Worm (Caenorhabditis elegans) whole organism, young adult: ENCODE data around the gene suex-1.

Source experiments
- B0019.2 ChIP-seq: fragments of 200-800 bp; sonication (Bioruptor generic); conservative IDR thresholded peaks from 2 replicates; pipeline ENCODE4 v1.3.6; 2022; ENCODE audit warnings: missing genetic modification reagents, missing genetic modification characterization, missing compliant biosample characterization
- B0035.1 ChIP-seq: sonication (generic microtip); optimal IDR thresholded peaks from 2 replicates; lab custom pipeline; 2016; ENCODE audit warnings: missing genetic modification characterization, mild to moderate bottlenecking, missing compliant biosample characterization, missing genotype, missing genetic modification reagents
- F22D6.2 ChIP-seq: sonication (generic microtip); optimal IDR thresholded peaks from 2 replicates; lab custom pipeline; 2016; ENCODE audit warnings: mild to moderate bottlenecking, missing genetic modification characterization, missing compliant biosample characterization
- F37B4.10 ChIP-seq: fragments of 200-800 bp; sonication (Bioruptor generic); IDR thresholded peaks from 2 replicates; pipeline ENCODE4 v1.3.6; 2022; ENCODE audit warnings: missing genetic modification characterization, missing compliant biosample characterization
- F49E8.2 ChIP-seq: sonication (generic microtip); optimal IDR thresholded peaks from 3 replicates; lab custom pipeline; 2017; ENCODE audit warnings: missing genetic modification characterization, mild to moderate bottlenecking, missing compliant biosample characterization, antibody characterized with exemption, moderate library complexity; ENCODE audit not compliant: insufficient read depth
- T07F8.4 ChIP-seq: sonication (generic microtip); optimal IDR thresholded peaks from 2 replicates; lab custom pipeline; 2016; ENCODE audit warnings: mild to moderate bottlenecking, missing genetic modification characterization, moderate library complexity, missing compliant biosample characterization
- Y53G8AR.9 ChIP-seq: fragments of 200-800 bp; sonication (Bioruptor generic); conservative IDR thresholded peaks from 2 replicates; pipeline ENCODE4 v1.3.6; 2022; ENCODE audit warnings: missing genetic modification reagents, missing genetic modification characterization, missing compliant biosample characterization
- Y56A3A.18 ChIP-seq: fragments of 200-800 bp; sonication (Bioruptor generic); IDR thresholded peaks from 2 replicates; pipeline ENCODE4 v1.3.6; 2022; ENCODE audit warnings: missing genetic modification reagents, missing genetic modification characterization, missing compliant biosample characterization
- Y79H2A.3 ChIP-seq: fragments of 200-800 bp; sonication (Bioruptor generic); conservative IDR thresholded peaks from 2 replicates; pipeline ENCODE4 v1.3.6; 2022; ENCODE audit warnings: missing genetic modification reagents, missing genetic modification characterization, missing compliant biosample characterization
- aptf-2 ChIP-seq: fragments of 200-800 bp; sonication (Bioruptor generic); conservative IDR thresholded peaks from 2 replicates; pipeline ENCODE4 v1.3.6; 2022; ENCODE audit warnings: missing genetic modification reagents, missing genetic modification characterization, missing compliant biosample characterization
- athp-1 ChIP-seq: sonication (generic microtip); optimal IDR thresholded peaks from 2 replicates; lab custom pipeline; 2017; ENCODE audit warnings: mild to moderate bottlenecking, missing genetic modification characterization, missing compliant biosample characterization
- attf-3 ChIP-seq: fragments of 200-800 bp; sonication (Bioruptor generic); conservative IDR thresholded peaks from 2 replicates; pipeline ENCODE4 v1.3.6; 2022; ENCODE audit warnings: missing genetic modification reagents, missing genetic modification characterization, missing compliant biosample characterization
- bed-2 ChIP-seq: fragments of 200-800 bp; sonication (Bioruptor generic); IDR thresholded peaks from 2 replicates; pipeline ENCODE4 v1.3.6; 2022; ENCODE audit warnings: missing genetic modification reagents, missing genetic modification characterization, missing compliant biosample characterization
- ceh-100 ChIP-seq: fragments of 200-800 bp; sonication (Bioruptor generic); IDR thresholded peaks from 2 replicates; pipeline ENCODE4 v1.3.6; 2022; ENCODE audit warnings: missing genetic modification reagents, missing genetic modification characterization, missing compliant biosample characterization
- ceh-40 ChIP-seq: fragments of 200-800 bp; sonication (Bioruptor generic); IDR thresholded peaks from 2 replicates; pipeline ENCODE4 v1.3.6; 2022; ENCODE audit warnings: missing genetic modification characterization, missing compliant biosample characterization
- ceh-79 ChIP-seq: sonication (generic microtip); optimal IDR thresholded peaks from 2 replicates; lab custom pipeline; 2017; ENCODE audit warnings: mild to moderate bottlenecking, missing genetic modification characterization, missing compliant biosample characterization
- ceh-91 ChIP-seq: fragments of 200-800 bp; sonication (Bioruptor generic); IDR thresholded peaks from 2 replicates; pipeline ENCODE4 v1.3.6; 2022; ENCODE audit warnings: missing genetic modification reagents, missing genetic modification characterization, missing compliant biosample characterization
- dpl-1 ChIP-seq: fragments of 150-350 bp; optimal IDR thresholded peaks from 2 replicates; lab custom pipeline; 2014; ENCODE audit warnings: missing biosample characterization, missing genetic modification reagents, missing genetic modification characterization
- efl-1 ChIP-seq: fragments of 150-350 bp; optimal IDR thresholded peaks from 2 replicates; lab custom pipeline; 2014; ENCODE audit warnings: missing biosample characterization, missing genetic modification reagents, missing genetic modification characterization
- egl-44 ChIP-seq: fragments of 200-800 bp; sonication (Bioruptor generic); IDR thresholded peaks from 2 replicates; pipeline ENCODE4 v1.3.6; 2022; ENCODE audit warnings: missing genetic modification reagents, missing genetic modification characterization, missing compliant biosample characterization
- egrh-3 ChIP-seq: fragments of 200-800 bp; sonication (Bioruptor generic); IDR thresholded peaks from 2 replicates; pipeline ENCODE4 v1.3.6; 2022; ENCODE audit warnings: missing genetic modification reagents, missing genetic modification characterization, missing compliant biosample characterization
- gei-17 ChIP-seq: fragments of 200-800 bp; sonication (Bioruptor generic); optimal IDR thresholded peaks from 2 replicates; lab custom pipeline; 2018; ENCODE audit warnings: mild to moderate bottlenecking, missing genetic modification characterization, missing compliant biosample characterization
- him-1 ChIP-seq: sonication (generic microtip); optimal IDR thresholded peaks from 2 replicates; lab custom pipeline; 2016; ENCODE audit warnings: missing genotype, missing genetic modification reagents, missing genetic modification characterization, missing compliant biosample characterization
- hmg-1.2 ChIP-seq: fragments of 200-800 bp; sonication (Bioruptor generic); IDR thresholded peaks from 2 replicates; pipeline ENCODE4 v1.3.6; 2022; ENCODE audit warnings: missing genetic modification reagents, missing genetic modification characterization, missing compliant biosample characterization
- hmg-20 ChIP-seq: fragments of 200-800 bp; sonication (Bioruptor generic); IDR thresholded peaks from 2 replicates; pipeline ENCODE4 v1.3.6; 2022; ENCODE audit warnings: missing genetic modification reagents, missing genetic modification characterization, missing compliant biosample characterization
- hrde-1 ChIP-seq: sonication (generic microtip); optimal IDR thresholded peaks from 2 replicates; lab custom pipeline; 2016; ENCODE audit warnings: missing genetic modification characterization, mild to moderate bottlenecking, missing compliant biosample characterization, moderate library complexity, missing genotype, missing genetic modification reagents, borderline replicate concordance
- let-526 ChIP-seq: fragments of 200-800 bp; sonication (Bioruptor generic); IDR thresholded peaks from 2 replicates; pipeline ENCODE4 v1.3.6; 2022; ENCODE audit warnings: missing genetic modification reagents, missing genetic modification characterization, missing compliant biosample characterization
- let-607 ChIP-seq, 2 experiments: fragments of 200-800 bp in 1 of 2; sonication (Bioruptor generic) in 1 of 2; sonication (generic microtip) in 1 of 2; optimal IDR thresholded peaks; 2 replicates each; lab custom pipeline; 2016 to 2018; ENCODE audit warnings: mild to moderate bottlenecking in 2 of 2, missing compliant biosample characterization in 2 of 2, missing genetic modification characterization in 2 of 2, moderate library complexity in 2 of 2, missing genotype in 1 of 2
- lin-26 ChIP-seq: fragments of 200-800 bp; sonication (Bioruptor generic); IDR thresholded peaks from 2 replicates; pipeline ENCODE4 v1.3.6; 2022; ENCODE audit warnings: missing genetic modification reagents, missing genetic modification characterization, missing compliant biosample characterization
- lin-35 ChIP-seq, 3 experiments: fragments of 150-350 bp in 2 of 3; sonication (generic microtip) in 1 of 3; optimal IDR thresholded peaks; 2 replicates each; lab custom pipeline; 2014 to 2018; ENCODE audit warnings: missing biosample characterization in 3 of 3, missing genetic modification characterization in 3 of 3, missing genetic modification reagents in 3 of 3
- lin-40 ChIP-seq: sonication (generic microtip); optimal IDR thresholded peaks from 2 replicates; lab custom pipeline; 2016; ENCODE audit warnings: missing genetic modification characterization, mild to moderate bottlenecking, missing compliant biosample characterization, missing genotype, missing genetic modification reagents
- lsl-1 ChIP-seq: fragments of 200-800 bp; sonication (Bioruptor generic); optimal IDR thresholded peaks from 2 replicates; lab custom pipeline; 2018; ENCODE audit warnings: mild to moderate bottlenecking, missing genetic modification characterization, moderate library complexity, missing compliant biosample characterization
- lsy-27 ChIP-seq: sonication (generic microtip); optimal IDR thresholded peaks from 2 replicates; lab custom pipeline; 2017; ENCODE audit warnings: missing genetic modification characterization, mild to moderate bottlenecking, missing compliant biosample characterization, antibody characterized with exemption, missing genotype, borderline replicate concordance; ENCODE audit not compliant: insufficient read depth
- madf-10 ChIP-seq: sonication (generic microtip); optimal IDR thresholded peaks from 2 replicates; lab custom pipeline; 2016; ENCODE audit warnings: mild to moderate bottlenecking, missing genetic modification characterization, missing compliant biosample characterization
- mel-28 ChIP-seq: sonication (generic microtip); optimal IDR thresholded peaks from 2 replicates; lab custom pipeline; 2016; ENCODE audit warnings: borderline replicate concordance, mild to moderate bottlenecking, missing genetic modification characterization, missing compliant biosample characterization
- mes-4 ChIP-seq: sonication (generic microtip); optimal IDR thresholded peaks from 2 replicates; lab custom pipeline; 2016; ENCODE audit warnings: missing genotype, missing genetic modification characterization, missing compliant biosample characterization
- nfya-1 ChIP-seq: sonication (generic microtip); optimal IDR thresholded peaks from 2 replicates; lab custom pipeline; 2017; ENCODE audit warnings: antibody characterized with exemption, missing compliant biosample characterization, missing genetic modification characterization, borderline replicate concordance; ENCODE audit not compliant: insufficient read depth
- nfyb-1 ChIP-seq: fragments of 200-800 bp; sonication (Bioruptor generic); IDR thresholded peaks from 2 replicates; pipeline ENCODE4 v1.3.6; 2022; ENCODE audit warnings: missing genetic modification reagents, missing genetic modification characterization, missing compliant biosample characterization
- nhr-179 ChIP-seq: sonication (generic microtip); optimal IDR thresholded peaks from 2 replicates; lab custom pipeline; 2016; ENCODE audit warnings: mild to moderate bottlenecking, missing genetic modification characterization, missing compliant biosample characterization
- nhr-27 ChIP-seq: fragments of 200-800 bp; sonication (Bioruptor generic); optimal IDR thresholded peaks from 2 replicates; lab custom pipeline; 2018; ENCODE audit warnings: mild to moderate bottlenecking, missing genetic modification characterization, moderate library complexity, missing compliant biosample characterization
- snpc-4 ChIP-seq, 5 experiments: fragments of 150-350 bp in 1 of 5; sonication (generic microtip) in 4 of 5; optimal IDR thresholded peaks; 2 replicates each; lab custom pipeline; 2014 to 2018; ENCODE audit warnings: missing genetic modification characterization in 5 of 5, missing biosample characterization in 3 of 5, antibody characterized with exemption in 2 of 5, mild to moderate bottlenecking in 2 of 5, missing compliant biosample characterization in 2 of 5, missing genotype in 2 of 5, moderate library complexity in 2 of 5, missing genetic modification reagents in 1 of 5
- somi-1 ChIP-seq: fragments of 200-800 bp; sonication (Bioruptor generic); optimal IDR thresholded peaks from 2 replicates; lab custom pipeline; 2018; ENCODE audit warnings: mild to moderate bottlenecking, missing genetic modification characterization, missing compliant biosample characterization
- ztf-25 ChIP-seq: fragments of 200-800 bp; sonication (Bioruptor generic); IDR thresholded peaks from 2 replicates; pipeline ENCODE4 v1.3.6; 2022; ENCODE audit warnings: missing genetic modification reagents, missing genetic modification characterization, missing compliant biosample characterization
- ztf-6 ChIP-seq: fragments of 200-800 bp; sonication (Bioruptor generic); IDR thresholded peaks from 2 replicates; pipeline ENCODE4 v1.3.6; 2022; ENCODE audit warnings: missing genetic modification reagents, missing genetic modification characterization, missing compliant biosample characterization

suex-1 gene

DNA sequence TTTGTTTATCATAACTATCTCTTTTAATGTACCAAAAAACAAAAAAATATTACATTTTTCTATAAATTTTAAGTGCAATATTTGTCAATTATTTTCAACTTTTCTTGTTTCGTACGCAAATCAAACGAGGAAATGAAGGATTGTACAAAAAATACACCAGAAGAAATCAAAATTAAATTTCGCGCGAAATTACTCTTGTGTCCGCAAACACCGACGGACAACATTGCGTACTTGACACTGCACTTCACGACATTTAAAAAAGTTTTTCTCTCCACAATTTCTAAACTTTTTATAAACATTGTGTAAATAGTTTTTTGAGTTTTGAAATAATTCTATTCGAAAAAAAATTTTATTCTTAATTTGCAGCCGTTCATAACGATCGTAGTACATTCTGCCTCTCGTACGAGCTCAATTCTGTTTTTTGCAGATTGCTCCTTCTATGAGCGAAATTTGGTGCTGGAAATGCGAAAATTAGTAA is 24.1 kb downstream of the suex-1 start, which contains the start of gene mrps-16 (continued):
- no peak for TF ChIP-seq him-1
- TF ChIP-seq snpc-4 (GFP tag; optimal IDR thresholded peaks at IDR 0.05; lab: Kevin White, UChicago): peak; percentile 17
- TF ChIP-seq snpc-4 (tag; optimal IDR thresholded peaks at IDR 0.05; lab: Kevin White, UChicago): peak in 2 of 4 experiments; percentile 23 to 50
- TF ChIP-seq F22D6.2 (tag; lab: Kevin White, UChicago): no peak
- TF ChIP-seq egl-44 (GFP tag; lab: Robert Waterston, UW): no peak
- TF ChIP-seq aptf-2 (GFP tag; lab: Robert Waterston, UW): no peak
- no peak for TF ChIP-seq nfyb-1 (GFP tag; lab: Robert Waterston, UW)
- TF ChIP-seq F37B4.10 (GFP tag; lab: Robert Waterston, UW): no peak
- no peak for TF ChIP-seq ztf-6
- no peak for TF ChIP-seq T07F8.4
- TF ChIP-seq lsy-27 (tag; lab: Kevin White, UChicago): no peak
- TF ChIP-seq ceh-79 (tag; lab: Kevin White, UChicago): no peak
- TF ChIP-seq nfya-1 (tag; lab: Kevin White, UChicago): no peak
- peak; percentile 85 for TF ChIP-seq efl-1
- TF ChIP-seq nhr-179 (tag; lab: Kevin White, UChicago): no peak
- no peak for TF ChIP-seq madf-10 (tag; lab: Kevin White, UChicago)
- TF ChIP-seq attf-3: no peak
- no peak for TF ChIP-seq B0019.2
- TF ChIP-seq B0035.1 (tag; lab: Kevin White, UChicago): no peak
- TF ChIP-seq Y56A3A.18: no peak
- TF ChIP-seq hrde-1 (tag; lab: Kevin White, UChicago): no peak
- no peak for TF ChIP-seq Y79H2A.3
- peak in 2 of 3 experiments; percentile 27 to 91 for TF ChIP-seq lin-35 (GFP tag; optimal IDR thresholded peaks at IDR 0.05; lab: Kevin White, UChicago)
- TF ChIP-seq ceh-91 (GFP tag; lab: Robert Waterston, UW): 0 out of 2 replicates have a peak, but pooled peaks have one; percentile 17
- TF ChIP-seq Y53G8AR.9: no peak
- no peak for TF ChIP-seq let-526
- TF ChIP-seq lin-26 (GFP tag; lab: Robert Waterston, UW): no peak
- no peak for TF ChIP-seq ceh-40
- peak; percentile 71 for TF ChIP-seq dpl-1

DNA sequence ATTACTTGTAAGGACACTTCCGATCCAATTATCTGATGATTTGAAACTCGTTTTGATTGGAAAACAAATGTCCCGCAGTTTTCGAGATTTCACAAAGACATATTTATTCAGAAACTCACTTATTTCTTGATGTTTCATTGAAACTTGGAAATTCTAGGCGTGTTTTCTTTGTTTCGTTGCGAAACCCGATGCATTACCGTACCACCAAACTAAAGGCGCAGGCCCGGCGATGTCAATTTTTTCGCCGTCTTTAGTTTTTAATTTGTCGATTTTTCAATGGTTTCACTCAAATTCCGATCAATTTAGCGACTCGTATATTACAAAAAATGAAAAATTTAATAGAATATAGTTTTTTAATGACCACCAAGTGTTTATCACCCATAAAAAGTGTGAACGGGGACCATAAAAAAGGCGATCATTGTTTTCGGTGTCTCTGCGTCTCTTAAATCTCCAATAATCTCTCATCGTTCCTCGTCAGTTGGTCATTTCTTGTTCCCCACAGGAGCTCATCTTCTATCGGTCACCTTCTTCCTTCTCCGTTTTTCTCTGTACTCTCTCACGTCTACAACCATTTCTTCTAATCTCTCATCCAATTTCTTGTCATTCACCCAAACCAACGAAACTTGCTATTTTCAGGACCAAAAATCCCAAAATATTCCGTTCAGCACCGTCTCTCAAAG is 32.2 kb downstream of the suex-1 start, which contains the start of gene clr-1:
TSS of gene clr-1 (plus strand) at position 630 of the 680 bp plus-strand sequence.
- TF ChIP-seq egrh-3 (GFP tag; lab: Robert Waterston, UW): no peak
- no peak for TF ChIP-seq somi-1
- no peak for TF ChIP-seq gei-17
- TF ChIP-seq lin-40 (tag; lab: Kevin White, UChicago): no peak
- peak; percentile 79 for TF ChIP-seq ceh-91 (GFP tag; lab: Robert Waterston, UW)
- TF ChIP-seq let-526: no peak
- TF ChIP-seq mel-28 (tag; lab: Kevin White, UChicago): no peak
- no peak for TF ChIP-seq Y56A3A.18
- no peak for TF ChIP-seq hrde-1 (tag; lab: Kevin White, UChicago)
- TF ChIP-seq nhr-179 (tag; lab: Kevin White, UChicago): no peak
- TF ChIP-seq lsl-1 (GFP tag; lab: Kevin White, UChicago): peak; percentile 94
- TF ChIP-seq him-1: no peak
- TF ChIP-seq nhr-27: no peak
- TF ChIP-seq B0019.2: no peak
- TF ChIP-seq bed-2 (GFP tag; lab: Robert Waterston, UW): no peak
- no peak for TF ChIP-seq ceh-100 (GFP tag; lab: Robert Waterston, UW)
- no peak for TF ChIP-seq ztf-25 (GFP tag; lab: Robert Waterston, UW)
- TF ChIP-seq hmg-20: no peak
- TF ChIP-seq let-607 (tag; optimal IDR thresholded peaks at IDR 0.05; lab: Kevin White, UChicago): no peak
- no peak for TF ChIP-seq dpl-1
- TF ChIP-seq athp-1 (tag; lab: Kevin White, UChicago): no peak
- no peak for TF ChIP-seq madf-10 (tag; lab: Kevin White, UChicago)
- TF ChIP-seq mes-4 (tag; lab: Kevin White, UChicago): no peak
- no peak for TF ChIP-seq F49E8.2 (tag; lab: Kevin White, UChicago)
- no peak for TF ChIP-seq T07F8.4
- TF ChIP-seq hmg-1.2 (GFP tag; lab: Robert Waterston, UW): peak; percentile 49; the same call in 1 of the 2 replicates
